Fruit fly (Drosophila melanogaster) whole organism, embryonic: ENCODE data around the gene Tmtc2.
A peak's percentile ranks its signal among the peaks of the same experiment; 100 is the strongest.

Source experiments
- Awh ChIP-seq: fragments of 200-800 bp; sonication (Bioruptor generic); IDR thresholded peaks from 2 replicates; pipeline ENCODE4, ENCODE4 v1.3.6; 2022; ENCODE audit warnings: missing biosample characterization, missing genetic modification characterization
- CG10209 ChIP-seq: fragments of 200-800 bp; sonication (Bioruptor generic); optimal IDR thresholded peaks from 3 replicates; lab custom pipeline; 2017; ENCODE audit warnings: missing biosample characterization, mild to moderate bottlenecking, missing genetic modification characterization, missing genetic modification reagents
- CG11247 ChIP-seq: fragments of 200-800 bp; sonication (Bioruptor generic); IDR thresholded peaks from 2 replicates; pipeline ENCODE4 v1.3.6; 2022; ENCODE audit warnings: missing biosample characterization, missing genetic modification characterization
- CG11504 ChIP-seq: fragments of 200-800 bp; sonication (Bioruptor generic); optimal IDR thresholded peaks from 3 replicates; lab custom pipeline; 2019; ENCODE audit warnings: missing biosample characterization, mild to moderate bottlenecking, missing genetic modification characterization, moderate library complexity
- CG12299 ChIP-seq: fragments of 200-800 bp; sonication (Bioruptor generic); optimal IDR thresholded peaks from 2 replicates; lab custom pipeline; 2018; ENCODE audit warnings: missing biosample characterization, mild to moderate bottlenecking, missing genetic modification characterization
- CG13287 ChIP-seq: fragments of 200-800 bp; sonication (Bioruptor generic); IDR thresholded peaks from 2 replicates; pipeline ENCODE4 v1.3.6; 2022; ENCODE audit warnings: missing biosample characterization, missing genetic modification characterization; ENCODE audit not compliant: partially characterized antibody
- CG14014 ChIP-seq: fragments of 200-800 bp; sonication (Bioruptor generic); IDR thresholded peaks from 2 replicates; pipeline ENCODE4 v1.3.6; 2022; ENCODE audit warnings: missing biosample characterization, missing genetic modification characterization
- CG14441 ChIP-seq: fragments of 200-800 bp; sonication (Bioruptor generic); IDR thresholded peaks from 2 replicates; pipeline ENCODE4 v1.3.6; 2022; ENCODE audit warnings: missing biosample characterization, missing genetic modification characterization
- CG14965 ChIP-seq: fragments of 200-800 bp; sonication (Bioruptor generic); optimal IDR thresholded peaks from 2 replicates; lab custom pipeline; 2016; ENCODE audit warnings: missing biosample characterization, missing genetic modification characterization, borderline replicate concordance
- CG17328 ChIP-seq: fragments of 200-800 bp; sonication (Bioruptor generic); IDR thresholded peaks from 2 replicates; pipeline ENCODE4 v1.3.6; 2022; ENCODE audit warnings: missing biosample characterization, missing genetic modification characterization
- CG2120 ChIP-seq: fragments of 200-800 bp; sonication (Bioruptor generic); optimal IDR thresholded peaks from 3 replicates; lab custom pipeline; 2016; ENCODE audit warnings: missing biosample characterization, missing genetic modification characterization
- CG2678 ChIP-seq: fragments of 200-800 bp; sonication (Bioruptor generic); optimal IDR thresholded peaks from 3 replicates; lab custom pipeline; 2019; ENCODE audit warnings: missing biosample characterization, mild to moderate bottlenecking, missing genetic modification characterization, moderate library complexity
- CG30431 ChIP-seq: fragments of 200-800 bp; sonication (Bioruptor generic); optimal IDR thresholded peaks from 2 replicates; lab custom pipeline; 2017; ENCODE audit warnings: missing biosample characterization, missing genetic modification characterization
- CG7357 ChIP-seq: fragments of 200-800 bp; sonication (Bioruptor generic); IDR thresholded peaks from 3 replicates; pipeline ENCODE4 v1.3.6; 2022; ENCODE audit warnings: missing biosample characterization, missing genetic modification characterization
- CG8290 ChIP-seq, 3 experiments: fragments of 200-800 bp; sonication (Bioruptor generic); optimal IDR thresholded peaks; 2 replicates each; lab custom pipeline; 2016 to 2019; ENCODE audit warnings: missing biosample characterization in 3 of 3, missing genetic modification characterization in 3 of 3, mild to moderate bottlenecking in 2 of 3, moderate library complexity in 1 of 3
- CoRest ChIP-seq: fragments of 200-800 bp; sonication (Bioruptor generic); optimal IDR thresholded peaks from 3 replicates; lab custom pipeline; 2018; ENCODE audit warnings: missing biosample characterization, mild to moderate bottlenecking, missing genetic modification characterization, moderate library complexity
- Elba2 ChIP-seq: fragments of 200-800 bp; sonication (Bioruptor generic); optimal IDR thresholded peaks from 3 replicates; lab custom pipeline; 2016; ENCODE audit warnings: missing biosample characterization, missing genetic modification characterization
- Ets65A ChIP-seq: fragments of 200-800 bp; sonication (Bioruptor generic); peaks from one replicate; lab custom pipeline; 2016; ENCODE audit warnings: missing biosample characterization, missing genetic modification characterization
- Jarid2 ChIP-seq: fragments of 200-800 bp; sonication (Bioruptor generic); optimal IDR thresholded peaks from 3 replicates; lab custom pipeline; 2017; ENCODE audit warnings: mild to moderate bottlenecking, missing biosample characterization, missing genetic modification reagents, missing genetic modification characterization
- Med ChIP-seq: fragments of 200-800 bp; sonication (Bioruptor generic); peaks from one replicate; lab custom pipeline; 2016; ENCODE audit warnings: missing biosample characterization, missing genetic modification characterization, mild to moderate bottlenecking, inconsistent platforms, moderate library complexity
- Optix ChIP-seq: fragments of 200-800 bp; sonication (Bioruptor generic); IDR thresholded peaks from 3 replicates; pipeline ENCODE4 v1.3.6; 2022; ENCODE audit warnings: missing biosample characterization, missing genetic modification characterization
- Side ChIP-seq: fragments of 200-800 bp; sonication (Bioruptor generic); optimal IDR thresholded peaks from 2 replicates; lab custom pipeline; 2016; ENCODE audit warnings: missing biosample characterization, missing genetic modification characterization
- Sox102F ChIP-seq: fragments of 200-800 bp; sonication (Bioruptor generic); optimal IDR thresholded peaks from 2 replicates; lab custom pipeline; 2018; ENCODE audit warnings: missing biosample characterization, mild to moderate bottlenecking, missing genetic modification characterization, moderate library complexity
- Sry-β ChIP-seq: fragments of 200-800 bp; sonication (Bioruptor generic); optimal IDR thresholded peaks from 2 replicates; lab custom pipeline; 2018; ENCODE audit warnings: missing biosample characterization, mild to moderate bottlenecking, missing genetic modification characterization, moderate library complexity
- Trl ChIP-seq, 3 experiments: fragments of >200 bp in 2 of 3; fragments of 200-800 bp in 1 of 3; sonication (Bioruptor generic) in 1 of 3; optimal IDR thresholded peaks; 2 replicates in 1 of 3; 3 replicates in 2 of 3; lab custom pipeline; 2016 to 2017; ENCODE audit warnings: missing biosample characterization in 1 of 3, missing genetic modification characterization in 1 of 3
- YL-1 ChIP-seq: fragments of 200-800 bp; sonication (Bioruptor generic); optimal IDR thresholded peaks from 3 replicates; lab custom pipeline; 2017; ENCODE audit warnings: missing biosample characterization, mild to moderate bottlenecking, missing genetic modification characterization
- btn ChIP-seq: fragments of 200-800 bp; sonication (Bioruptor generic); optimal IDR thresholded peaks from 2 replicates; lab custom pipeline; 2016; ENCODE audit warnings: missing biosample characterization, missing genetic modification characterization
- chm ChIP-seq: fragments of 200-800 bp; sonication (Bioruptor generic); IDR thresholded peaks from 2 replicates; pipeline ENCODE4 v1.3.6; 2022; ENCODE audit warnings: missing biosample characterization, missing genetic modification characterization
- crp ChIP-seq, 2 experiments: fragments of 200-800 bp; sonication (Bioruptor generic); optimal IDR thresholded peaks; 2 replicates in 1 of 2; 3 replicates in 1 of 2; lab custom pipeline; 2017; ENCODE audit warnings: missing biosample characterization in 2 of 2, missing genetic modification characterization in 2 of 2, mild to moderate bottlenecking in 1 of 2, moderate library complexity in 1 of 2
- dmrt99B ChIP-seq: fragments of 200-800 bp; sonication (Bioruptor generic); optimal IDR thresholded peaks from 2 replicates; lab custom pipeline; 2018; ENCODE audit warnings: missing biosample characterization, mild to moderate bottlenecking, missing genetic modification characterization, moderate library complexity
- insv ChIP-seq, 2 experiments: fragments of 200-800 bp; sonication (Bioruptor generic); optimal IDR thresholded peaks; 3 replicates each; lab custom pipeline; 2016 to 2018; ENCODE audit warnings: missing biosample characterization in 2 of 2, missing genetic modification characterization in 2 of 2
- lab ChIP-seq: fragments of 200-800 bp; sonication (Bioruptor generic); optimal IDR thresholded peaks from 3 replicates; lab custom pipeline; 2017; ENCODE audit warnings: missing biosample characterization, missing genetic modification characterization, mild to moderate bottlenecking, moderate library complexity, missing genetic modification reagents
- lilli ChIP-seq: fragments of 200-800 bp; sonication (Bioruptor generic); optimal IDR thresholded peaks from 3 replicates; lab custom pipeline; 2016; ENCODE audit warnings: missing biosample characterization, missing genetic modification characterization
- nerfin-1 ChIP-seq: fragments of 200-800 bp; sonication (Bioruptor generic); optimal IDR thresholded peaks from 3 replicates; lab custom pipeline; 2019; ENCODE audit warnings: missing biosample characterization, mild to moderate bottlenecking, missing genetic modification characterization, moderate library complexity
- sd ChIP-seq: fragments of 200-800 bp; sonication (Bioruptor generic); optimal IDR thresholded peaks from 3 replicates; lab custom pipeline; 2018; ENCODE audit warnings: missing biosample characterization, mild to moderate bottlenecking, missing genetic modification characterization, moderate library complexity
- sens ChIP-seq: fragments of 200-800 bp; sonication (Bioruptor generic); peaks from one replicate; lab custom pipeline; 2016; ENCODE audit warnings: missing biosample characterization, missing genetic modification characterization
- slbo ChIP-seq: fragments of 200-800 bp; sonication (Bioruptor generic); IDR thresholded peaks from 2 replicates; pipeline ENCODE4 v1.3.6; 2022; ENCODE audit warnings: missing biosample characterization, missing genetic modification characterization
- sob ChIP-seq: fragments of 200-800 bp; sonication (Bioruptor generic); IDR thresholded peaks from 2 replicates; pipeline ENCODE4 v1.3.6; 2022; ENCODE audit warnings: missing biosample characterization, missing genetic modification characterization
- tio ChIP-seq: fragments of 200-800 bp; sonication (Bioruptor generic); optimal IDR thresholded peaks from 2 replicates; lab custom pipeline; 2017; ENCODE audit warnings: missing biosample characterization, missing genetic modification characterization, inconsistent platforms
- tll ChIP-seq, 2 experiments: fragments of 200-800 bp in 1 of 2; fragments of >200 bp in 1 of 2; sonication (Bioruptor generic) in 1 of 2; optimal IDR thresholded peaks; 2 replicates each; lab custom pipeline; 2017 to 2019; ENCODE audit warnings: missing biosample characterization in 2 of 2, missing genetic modification characterization in 2 of 2, mild to moderate bottlenecking in 1 of 2, moderate library complexity in 1 of 2
- twi ChIP-seq: fragments of 200-800 bp; optimal IDR thresholded peaks from 2 replicates; lab custom pipeline; 2019; ENCODE audit warnings: missing biosample characterization, mild to moderate bottlenecking, missing genetic modification characterization, moderate library complexity
- zen ChIP-seq: fragments of 200-800 bp; sonication (Bioruptor generic); optimal IDR thresholded peaks from 3 replicates; lab custom pipeline; 2018; ENCODE audit warnings: missing biosample characterization, mild to moderate bottlenecking, missing genetic modification characterization, moderate library complexity
- zfh1 ChIP-seq: fragments of 200-800 bp; sonication (Bioruptor generic); IDR thresholded peaks from 3 replicates; pipeline ENCODE4 v1.3.6; 2022; ENCODE audit warnings: missing biosample characterization, missing genetic modification characterization

Gene Tmtc2

DNA sequence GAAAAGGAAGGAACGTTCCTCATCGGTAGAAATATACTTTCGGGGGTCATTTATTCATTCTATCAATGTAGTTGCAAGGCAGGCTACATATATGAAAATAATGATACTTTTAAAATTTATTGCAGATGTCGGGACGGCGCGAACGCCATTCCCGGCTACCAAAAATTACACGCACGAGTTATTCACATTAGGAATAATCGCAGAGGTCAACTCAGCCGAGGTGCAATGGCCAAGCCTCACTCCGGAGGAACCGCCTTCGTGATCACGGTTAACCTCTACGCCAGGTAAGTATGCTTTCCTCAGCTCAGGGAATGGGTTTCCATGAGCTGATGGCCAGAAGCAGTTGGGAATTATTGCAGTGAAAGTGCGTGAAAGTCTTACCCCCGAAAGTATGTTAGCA lies 21.2 kb upstream of the Tmtc2 start (continued):
- TF ChIP-seq nerfin-1 (peak; percentile 16), sob (peak; percentile 55; the same call in 1 of the 2 replicates), btn (GFP tag; lab: Kevin White, UChicago) (peak; percentile 54), Jarid2 (GFP tag; lab: Kevin White, UChicago) (peak; percentile 49), insv (GFP tag; optimal IDR thresholded peaks at IDR 0.05; lab: Kevin White, UChicago) (peak in 1 of 2 experiments; percentile 9)

DNA sequence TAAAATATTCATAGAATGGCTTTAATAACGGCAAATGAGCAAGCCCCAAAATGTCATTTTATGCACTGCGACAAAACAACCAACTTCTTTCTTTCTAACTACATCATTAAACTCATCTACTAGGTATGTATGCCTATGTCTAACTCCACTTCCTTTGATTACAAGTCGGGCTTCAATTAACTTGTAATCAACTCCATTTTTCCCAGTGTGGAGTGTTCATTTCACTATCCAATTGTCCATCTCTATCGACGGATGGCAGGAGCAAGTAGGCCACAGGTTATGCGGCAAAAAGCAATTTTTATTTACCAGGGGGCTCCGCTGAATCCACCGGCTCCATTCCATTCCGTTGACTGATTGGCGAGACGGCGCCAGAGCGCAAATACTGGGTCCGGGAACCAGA lies 18.8 kb upstream of the Tmtc2 start:
- TF ChIP-seq Sox102F (GFP tag; lab: Kevin White, UChicago) (peak; percentile 1), zen (tag; lab: Kevin White, UChicago) (no peak), sens (GFP tag; lab: Kevin White, UChicago) (peak; percentile 10), CG2678 (tag; lab: Kevin White, UChicago) (peak; percentile 24), CG30431 (no peak), Med (GFP tag; lab: Kevin White, UChicago) (peak; percentile 61), CG2120 (GFP tag; lab: Kevin White, UChicago) (peak; percentile 7), Ets65A (GFP tag; lab: Kevin White, UChicago) (peak; percentile 55), Optix (no peak), CG8290 (GFP tag; optimal IDR thresholded peaks at IDR 0.05; lab: Kevin White, UChicago) (no peak), CG8290 (tag; optimal IDR thresholded peaks at IDR 0.05; lab: Kevin White, UChicago) (peak in 1 of 2 experiments; percentile 19), slbo (GFP tag; lab: Robert Waterston, UW) (peak; percentile 24; the same call in 1 of the 2 replicates), CG11504 (tag; lab: Kevin White, UChicago) (peak; percentile 6), dmrt99B (tag; lab: Kevin White, UChicago) (peak; percentile 26), lab (GFP tag; lab: Kevin White, UChicago) (peak; percentile 21), CG14441 (no peak)

DNA sequence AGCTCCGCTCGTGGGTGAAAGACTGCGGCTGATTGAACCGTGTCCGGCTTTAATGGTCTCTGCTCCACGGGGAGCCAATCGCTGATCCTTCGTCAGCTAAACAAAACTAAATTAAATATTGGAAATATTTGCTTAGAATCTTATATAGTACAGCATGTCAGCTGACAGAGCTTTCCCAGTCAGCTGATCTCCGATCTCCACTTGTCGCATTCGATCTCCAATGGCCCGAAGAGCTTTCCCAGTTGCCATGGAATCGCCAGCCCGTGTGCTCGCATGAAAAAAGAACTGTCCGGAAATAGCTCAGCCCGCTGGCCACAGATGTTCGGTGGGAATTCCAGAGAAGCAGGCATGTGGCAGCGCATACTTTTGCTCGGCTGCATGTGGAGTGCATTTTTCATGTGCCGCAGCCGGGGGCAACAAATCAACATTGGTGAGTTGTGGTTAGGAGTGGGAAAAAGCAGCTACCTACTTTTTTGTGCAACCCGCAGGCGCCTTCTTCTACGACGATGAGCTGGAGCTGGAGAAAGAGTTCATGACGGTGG lies 8.7 kb upstream of the Tmtc2 start, which contains the start of gene GluRIIC:
TSS of gene GluRIIC (plus strand) at position 237 of the 542 bp plus-strand sequence.
- no peak for TF ChIP-seq Side (GFP tag; lab: Kevin White, UChicago)
- no peak for TF ChIP-seq CG12299 (tag; lab: Kevin White, UChicago)
- no peak for TF ChIP-seq lilli (GFP tag; lab: Kevin White, UChicago)
- TF ChIP-seq Awh (GFP tag; lab: Robert Waterston, UW), result peak; percentile 12; the same call in 1 of the 2 replicates
- no peak for TF ChIP-seq zfh1 (GFP tag; lab: Robert Waterston, UW)
- no peak for TF ChIP-seq tio (GFP tag; lab: Kevin White, UChicago)
- TF ChIP-seq CG13287, result no peak
- peak; percentile 40 for TF ChIP-seq sd (tag; lab: Kevin White, UChicago)
- no peak for TF ChIP-seq YL-1 (GFP tag; lab: Kevin White, UChicago)
- no peak for TF ChIP-seq Elba2 (GFP tag; lab: Kevin White, UChicago)
- peak; percentile 51 for TF ChIP-seq Med (GFP tag; lab: Kevin White, UChicago)
- peak; percentile 87 for TF ChIP-seq twi (tag; lab: Kevin White, UChicago)
- 0 out of 3 replicates have a peak, but pooled peaks have one; percentile 12 for TF ChIP-seq CG7357 (GFP tag; lab: Robert Waterston, UW)
- no peak for TF ChIP-seq CG17328 (GFP tag; lab: Robert Waterston, UW)
- no peak for TF ChIP-seq Trl (optimal IDR thresholded peaks at IDR 0.05; lab: Kevin White, UChicago)
- TF ChIP-seq Trl (GFP tag; optimal IDR thresholded peaks at IDR 0.05; lab: Kevin White, UChicago), result no peak
- TF ChIP-seq CG14965 (GFP tag; lab: Kevin White, UChicago), result no peak
- TF ChIP-seq CG14014 (GFP tag; lab: Robert Waterston, UW), result no peak
- TF ChIP-seq CG11247 (GFP tag; lab: Robert Waterston, UW), result no peak
- no peak for TF ChIP-seq CG2120 (GFP tag; lab: Kevin White, UChicago)
- TF ChIP-seq CoRest (tag; lab: Kevin White, UChicago), result no peak
- no peak for TF ChIP-seq chm (GFP tag; lab: Robert Waterston, UW)
- no peak for TF ChIP-seq tll (GFP tag; optimal IDR thresholded peaks at IDR 0.05; lab: Kevin White, UChicago)
- TF ChIP-seq CG10209 (GFP tag; lab: Kevin White, UChicago), result no peak
- TF ChIP-seq Sry-β (GFP tag; lab: Kevin White, UChicago), result no peak
- TF ChIP-seq crp (GFP tag; optimal IDR thresholded peaks at IDR 0.05; lab: Kevin White, UChicago), result peak in 1 of 2 experiments; percentile 53
- peak; percentile 72 for TF ChIP-seq Ets65A (GFP tag; lab: Kevin White, UChicago)
